Worm (Caenorhabditis elegans) whole organism, L3 larva: ENCODE measurements around the gene cmd-1.
A peak's percentile ranks its signal among the peaks of the same experiment; 100 is the strongest.

Experiments used
- R02D3.7 ChIP-seq: fragments of 150-350 bp; optimal IDR thresholded peaks from 2 replicates; lab custom pipeline; 2014; ENCODE audit warnings: missing biosample characterization, missing genetic modification characterization
- ZK546.5 ChIP-seq: sonication (generic microtip); optimal IDR thresholded peaks from 2 replicates; lab custom pipeline; 2017; ENCODE audit warnings: missing biosample characterization, missing genetic modification characterization
- aly-2 ChIP-seq: fragments of 150-350 bp; optimal IDR thresholded peaks from 2 replicates; lab custom pipeline; 2014; ENCODE audit warnings: missing biosample characterization, missing genetic modification characterization
- ama-1 ChIP-seq: fragments of 150-350 bp; optimal IDR thresholded peaks from 2 replicates; lab custom pipeline; 2018
- ceh-16 ChIP-seq: sonication (generic microtip); optimal IDR thresholded peaks from 2 replicates; lab custom pipeline; 2017; ENCODE audit warnings: missing biosample characterization, missing genetic modification characterization
- ceh-28 ChIP-seq: fragments of 150-350 bp; optimal IDR thresholded peaks from 2 replicates; lab custom pipeline; 2014; ENCODE audit warnings: missing biosample characterization, missing genetic modification reagents, missing genetic modification characterization
- ceh-82 ChIP-seq: fragments of 150-350 bp; optimal IDR thresholded peaks from 2 replicates; lab custom pipeline; 2014; ENCODE audit warnings: missing biosample characterization, missing genetic modification characterization
- ceh-9 ChIP-seq: sonication (generic microtip); optimal IDR thresholded peaks from 2 replicates; lab custom pipeline; 2018; ENCODE audit warnings: missing biosample characterization, missing genetic modification characterization
- daf-12 ChIP-seq: fragments of 150-350 bp; optimal IDR thresholded peaks from 2 replicates; lab custom pipeline; 2014; ENCODE audit warnings: missing biosample characterization, missing genetic modification reagents, missing genetic modification characterization
- egl-27 ChIP-seq: sonication (generic microtip); optimal IDR thresholded peaks from 4 replicates; lab custom pipeline; 2017; ENCODE audit warnings: missing biosample characterization, missing genetic modification reagents, missing genetic modification characterization
- egl-5 ChIP-seq: fragments of 150-350 bp; optimal IDR thresholded peaks from 2 replicates; lab custom pipeline; 2017; ENCODE audit warnings: missing biosample characterization, missing genetic modification reagents, missing genetic modification characterization, inconsistent platforms
- elt-1 ChIP-seq: fragments of 150-350 bp; optimal IDR thresholded peaks from 2 replicates; lab custom pipeline; 2014; ENCODE audit warnings: missing biosample characterization, missing genetic modification characterization
- elt-2 ChIP-seq: sonication (generic microtip); optimal IDR thresholded peaks from 2 replicates; lab custom pipeline; 2016; ENCODE audit warnings: missing genetic modification reagents, mild to moderate bottlenecking, missing genetic modification characterization, missing compliant biosample characterization
- elt-3 ChIP-seq, 3 experiments: fragments of 150-350 bp in 1 of 3; sonication (generic microtip) in 2 of 3; optimal IDR thresholded peaks; 2 replicates in 2 of 3; 4 replicates in 1 of 3; lab custom pipeline; 2014 to 2017; ENCODE audit warnings: missing biosample characterization in 3 of 3, missing genetic modification characterization in 3 of 3
- eor-1 ChIP-seq, 2 experiments: fragments of 150-350 bp; optimal IDR thresholded peaks; 2 replicates each; lab custom pipeline; 2014 to 2018; ENCODE audit warnings: missing biosample characterization in 2 of 2, missing genetic modification characterization in 2 of 2
- fkh-10 ChIP-seq: sonication (generic microtip); optimal IDR thresholded peaks from 2 replicates; lab custom pipeline; 2017; ENCODE audit warnings: missing biosample characterization, missing genetic modification reagents, missing genetic modification characterization
- fkh-2 ChIP-seq: fragments of 150-350 bp; optimal IDR thresholded peaks from 2 replicates; lab custom pipeline; 2014; ENCODE audit warnings: missing biosample characterization, missing genetic modification reagents, missing genetic modification characterization
- fos-1 ChIP-seq: fragments of 150-350 bp; optimal IDR thresholded peaks from 2 replicates; lab custom pipeline; 2014; ENCODE audit warnings: missing biosample characterization, missing genetic modification characterization
- hmg-11 ChIP-seq: sonication (generic microtip); optimal IDR thresholded peaks from 2 replicates; lab custom pipeline; 2016; ENCODE audit warnings: missing genetic modification characterization, missing compliant biosample characterization
- jun-1 ChIP-seq: fragments of 150-350 bp; optimal IDR thresholded peaks from 2 replicates; lab custom pipeline; 2014; ENCODE audit warnings: missing biosample characterization, missing genetic modification reagents, missing genetic modification characterization
- lin-15B ChIP-seq: fragments of 150-350 bp; optimal IDR thresholded peaks from 2 replicates; lab custom pipeline; 2014; ENCODE audit warnings: missing biosample characterization, missing genetic modification characterization
- lin-39 ChIP-seq: fragments of 150-350 bp; optimal IDR thresholded peaks from 2 replicates; lab custom pipeline; 2018; ENCODE audit warnings: missing biosample characterization, missing genetic modification reagents, missing genetic modification characterization
- lsy-12 ChIP-seq: sonication (generic microtip); optimal IDR thresholded peaks from 2 replicates; lab custom pipeline; 2016; ENCODE audit warnings: mild to moderate bottlenecking, missing genetic modification characterization, missing compliant biosample characterization
- mdl-1 ChIP-seq: fragments of 150-350 bp; optimal IDR thresholded peaks from 2 replicates; lab custom pipeline; 2014; ENCODE audit warnings: missing biosample characterization, missing genetic modification characterization
- mml-1 ChIP-seq: fragments of 150-350 bp; sonication (generic microtip); optimal IDR thresholded peaks from 3 replicates; lab custom pipeline; 2014; ENCODE audit warnings: missing biosample characterization, missing genetic modification characterization
- nfya-1 ChIP-seq: sonication (generic microtip); optimal IDR thresholded peaks from 2 replicates; lab custom pipeline; 2017; ENCODE audit warnings: missing genetic modification characterization, mild to moderate bottlenecking, missing compliant biosample characterization, antibody characterized with exemption, moderate library complexity; ENCODE audit not compliant: insufficient read depth
- nhr-11 ChIP-seq: fragments of 150-350 bp; optimal IDR thresholded peaks from 2 replicates; lab custom pipeline; 2014; ENCODE audit warnings: missing biosample characterization, missing genetic modification characterization
- nhr-12 ChIP-seq: fragments of 150-350 bp; optimal IDR thresholded peaks from 2 replicates; lab custom pipeline; 2014; ENCODE audit warnings: missing biosample characterization, missing genetic modification characterization
- nhr-23 ChIP-seq: fragments of 150-350 bp; optimal IDR thresholded peaks from 2 replicates; lab custom pipeline; 2014; ENCODE audit warnings: missing biosample characterization, missing genetic modification reagents, missing genetic modification characterization
- nhr-237 ChIP-seq: fragments of 150-350 bp; optimal IDR thresholded peaks from 2 replicates; lab custom pipeline; 2014; ENCODE audit warnings: missing biosample characterization, missing genetic modification characterization
- nhr-25 ChIP-seq: sonication (generic microtip); optimal IDR thresholded peaks from 2 replicates; lab custom pipeline; 2017; ENCODE audit warnings: missing biosample characterization, missing genetic modification characterization
- nhr-28 ChIP-seq: fragments of 150-350 bp; optimal IDR thresholded peaks from 2 replicates; lab custom pipeline; 2014; ENCODE audit warnings: missing biosample characterization, missing genetic modification characterization
- nhr-43 ChIP-seq: sonication (generic microtip); optimal IDR thresholded peaks from 2 replicates; lab custom pipeline; 2016; ENCODE audit warnings: mild to moderate bottlenecking, missing genetic modification characterization, missing compliant biosample characterization; ENCODE audit not compliant: poor library complexity, severe bottlenecking
- nhr-67 ChIP-seq: fragments of 150-350 bp; optimal IDR thresholded peaks from 2 replicates; lab custom pipeline; 2014; ENCODE audit warnings: missing biosample characterization, missing genetic modification characterization
- nhr-76 ChIP-seq: fragments of 150-350 bp; sonication (generic microtip); optimal IDR thresholded peaks from 5 replicates; lab custom pipeline; 2014; ENCODE audit warnings: missing biosample characterization, missing genetic modification characterization
- nhr-77 ChIP-seq: fragments of 150-350 bp; optimal IDR thresholded peaks from 2 replicates; lab custom pipeline; 2014; ENCODE audit warnings: missing biosample characterization, missing genetic modification characterization
- pha-4 ChIP-seq: fragments of 150-350 bp; optimal IDR thresholded peaks from 2 replicates; lab custom pipeline; 2014; ENCODE audit warnings: missing biosample characterization, missing genetic modification reagents, missing genetic modification characterization
- pqm-1 ChIP-seq: fragments of 150-350 bp; optimal IDR thresholded peaks from 2 replicates; lab custom pipeline; 2017; ENCODE audit warnings: missing biosample characterization, missing genetic modification characterization, inconsistent platforms
- sea-2 ChIP-seq: fragments of 150-350 bp; sonication (generic microtip); optimal IDR thresholded peaks from 4 replicates; lab custom pipeline; 2014; ENCODE audit warnings: missing biosample characterization, missing genetic modification reagents, missing genetic modification characterization
- skn-1 ChIP-seq: fragments of 150-350 bp; optimal IDR thresholded peaks from 2 replicates; lab custom pipeline; 2014; ENCODE audit warnings: missing biosample characterization, missing genetic modification characterization
- snpc-4 ChIP-seq: fragments of 150-350 bp; optimal IDR thresholded peaks from 2 replicates; lab custom pipeline; 2014; ENCODE audit warnings: missing biosample characterization, missing genetic modification characterization
- tbx-2 ChIP-seq: sonication (generic microtip); optimal IDR thresholded peaks from 2 replicates; lab custom pipeline; 2016; ENCODE audit warnings: mild to moderate bottlenecking, missing genetic modification characterization, missing compliant biosample characterization
- unc-39 ChIP-seq: sonication (generic microtip); optimal IDR thresholded peaks from 4 replicates; lab custom pipeline; 2017; ENCODE audit warnings: missing biosample characterization, missing genetic modification characterization
- unc-62 ChIP-seq: fragments of 150-350 bp; sonication (generic microtip); optimal IDR thresholded peaks from 4 replicates; lab custom pipeline; 2014; ENCODE audit warnings: missing biosample characterization, missing genetic modification reagents, missing genetic modification characterization
- zag-1 ChIP-seq: fragments of 150-350 bp; optimal IDR thresholded peaks from 2 replicates; lab custom pipeline; 2014; ENCODE audit warnings: missing biosample characterization, missing genetic modification characterization
- ztf-11 ChIP-seq: fragments of 150-350 bp; optimal IDR thresholded peaks from 2 replicates; lab custom pipeline; 2014; ENCODE audit warnings: missing biosample characterization, missing genetic modification characterization
- ztf-4 ChIP-seq: fragments of 150-350 bp; optimal IDR thresholded peaks from 2 replicates; lab custom pipeline; 2014; ENCODE audit warnings: missing biosample characterization, missing genetic modification characterization

cmd-1 gene

DNA sequence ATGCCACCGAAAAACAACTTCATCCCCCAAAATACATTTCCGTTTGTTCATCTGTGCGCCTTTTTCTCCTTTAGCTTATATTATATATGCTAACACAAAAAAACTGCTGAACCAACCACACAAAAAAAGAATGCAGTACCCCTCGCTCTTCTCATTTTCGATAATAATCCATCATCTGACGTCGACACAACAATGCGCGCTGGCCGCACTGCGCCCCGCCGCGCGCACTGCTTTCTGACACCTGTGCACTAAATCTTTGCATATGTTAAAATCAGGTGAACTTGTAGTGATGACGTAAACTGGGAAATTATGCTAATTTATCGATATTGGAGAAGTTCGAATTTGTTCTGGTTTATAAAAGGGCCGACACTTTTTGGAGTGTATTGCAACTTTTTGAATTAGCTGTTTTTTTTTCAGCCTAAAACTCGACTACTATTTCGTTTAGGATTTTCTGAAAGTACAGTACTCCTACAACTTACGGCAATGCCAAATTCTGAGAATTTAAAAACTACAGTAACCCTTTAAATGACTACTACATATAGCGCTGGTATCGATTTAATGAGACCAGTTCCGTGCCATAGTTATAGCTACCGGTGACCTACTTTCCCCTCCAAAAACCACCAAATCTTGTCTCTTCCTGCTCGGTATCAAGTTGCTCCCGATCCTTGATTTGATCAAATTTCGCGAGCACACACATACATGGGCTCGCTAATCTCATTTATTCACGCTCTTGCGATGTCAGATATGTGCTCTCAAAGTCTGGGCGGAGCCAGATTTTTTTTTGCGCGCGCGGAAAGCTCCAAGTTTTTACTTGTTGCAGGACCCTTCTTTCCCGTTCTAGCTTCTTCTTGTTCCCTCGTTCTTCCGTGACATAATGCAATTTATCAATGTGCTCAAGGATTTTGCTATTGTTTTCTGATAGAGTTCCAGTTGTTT is 6.1 kb upstream of the cmd-1 start:
- TF ChIP-seq sea-2 (GFP tag; lab: Kevin White, UChicago) = no peak
- no peak for TF ChIP-seq egl-27 (tag; lab: Kevin White, UChicago)
- TF ChIP-seq ZK546.5 (tag; lab: Kevin White, UChicago) = no peak
- peak; percentile 79 for TF ChIP-seq lin-39 (tag; lab: Kevin White, UChicago)
- no peak for TF ChIP-seq egl-5 (tag; lab: Kevin White, UChicago)
- TF ChIP-seq fkh-10 (GFP tag; lab: Kevin White, UChicago) = peak; percentile 90
- no peak for TF ChIP-seq nhr-28 (tag; lab: Kevin White, UChicago)
- no peak for TF ChIP-seq nhr-67
- TF ChIP-seq pha-4 (tag; lab: Kevin White, UChicago) = no peak
- no peak for TF ChIP-seq ceh-16 (tag; lab: Kevin White, UChicago)
- no peak for TF ChIP-seq nfya-1 (tag; lab: Kevin White, UChicago)
- peak; percentile 1 for TF ChIP-seq hmg-11 (tag; lab: Kevin White, UChicago)
- no peak for TF ChIP-seq eor-1 (tag; optimal IDR thresholded peaks at IDR 0.05; lab: Kevin White, UChicago)

- TF ChIP-seq fkh-10 (GFP tag; lab: Kevin White, UChicago) (peak; percentile 98), lsy-12 (tag; lab: Kevin White, UChicago) (peak; percentile 99), tbx-2 (tag; lab: Kevin White, UChicago) (peak; percentile 97), fos-1 (tag; lab: Kevin White, UChicago) (peak; percentile 92), fkh-2 (peak; percentile 2), egl-27 (tag; lab: Kevin White, UChicago) (peak; percentile 89), mdl-1 (peak; percentile 74), elt-2 (peak; percentile 96), elt-3 (tag; optimal IDR thresholded peaks at IDR 0.05; lab: Kevin White, UChicago) (peak in 1 of 3 experiments; percentile 92), nhr-67 (no peak), snpc-4 (tag; lab: Kevin White, UChicago) (peak; percentile 83), ceh-82 (peak; percentile 86), ceh-28 (tag; lab: Kevin White, UChicago) (peak; percentile 96), aly-2 (peak; percentile 68), ama-1 (peak; percentile 46), nhr-76 (tag; lab: Kevin White, UChicago) (peak; percentile 24), nhr-11 (tag; lab: Kevin White, UChicago) (peak; percentile 99), lin-15B (tag; lab: Kevin White, UChicago) (peak; percentile 94), nhr-237 (tag; lab: Kevin White, UChicago) (peak; percentile 63), nhr-77 (peak; percentile 86), zag-1 (tag; lab: Kevin White, UChicago) (peak; percentile 84), elt-1 (peak; percentile 73), nhr-28 (tag; lab: Kevin White, UChicago) (no peak), skn-1 (tag; lab: Kevin White, UChicago) (peak; percentile 87), pha-4 (tag; lab: Kevin White, UChicago) (peak; percentile 88), ztf-4 (tag; lab: Kevin White, UChicago) (peak; percentile 93), R02D3.7 (tag; lab: Kevin White, UChicago) (peak; percentile 90), ceh-16 (tag; lab: Kevin White, UChicago) (peak; percentile 61), nfya-1 (tag; lab: Kevin White, UChicago) (peak; percentile 97), ztf-11 (no peak), lin-39 (tag; lab: Kevin White, UChicago) (peak; percentile 98), egl-5 (tag; lab: Kevin White, UChicago) (peak; percentile 87), ceh-9 (tag; lab: Kevin White, UChicago) (no peak), mml-1 (tag; lab: Kevin White, UChicago) (no peak), pqm-1 (tag; lab: Kevin White, UChicago) (peak; percentile 83), ZK546.5 (tag; lab: Kevin White, UChicago) (peak; percentile 65), jun-1 (tag; lab: Kevin White, UChicago) (peak; percentile 99), nhr-23 (tag; lab: Kevin White, UChicago) (peak; percentile 93), sea-2 (GFP tag; lab: Kevin White, UChicago) (peak; percentile 100), hmg-11 (tag; lab: Kevin White, UChicago) (peak; percentile 97), daf-12 (tag; lab: Kevin White, UChicago) (no peak), nhr-25 (tag; lab: Kevin White, UChicago) (peak; percentile 98), eor-1 (tag; optimal IDR thresholded peaks at IDR 0.05; lab: Kevin White, UChicago) (peak in 1 of 2 experiments; percentile 79), nhr-43 (tag; lab: Kevin White, UChicago) (peak; percentile 96), unc-39 (tag; lab: Kevin White, UChicago) (no peak), unc-62 (GFP tag; lab: Kevin White, UChicago) (peak; percentile 94), nhr-12 (tag; lab: Kevin White, UChicago) (no peak)
- TF ChIP-seq, all 47 proteins: peak for 39
These were observed 4.7 kb upstream of the cmd-1 start for ce11 chrV:1151324-1151742.
